Worm (Caenorhabditis elegans) whole organism, late embryonic: ENCODE results near the gene mab-7.

Source experiments
- T23F11.4 ChIP-seq: fragments of 200-800 bp; sonication (Bioruptor generic); optimal IDR thresholded peaks from 2 replicates; lab custom pipeline; 2018; ENCODE audit warnings: mild to moderate bottlenecking, missing genetic modification characterization, missing compliant biosample characterization
- ama-1 ChIP-seq: fragments of 150-350 bp; optimal IDR thresholded peaks from 2 replicates; lab custom pipeline; 2014
- ceh-19 ChIP-seq: fragments of 200-800 bp; sonication (Bioruptor generic); optimal IDR thresholded peaks from 2 replicates; lab custom pipeline; 2018; ENCODE audit warnings: mild to moderate bottlenecking, missing genetic modification characterization, missing compliant biosample characterization
- ceh-9 ChIP-seq: sonication (generic microtip); optimal IDR thresholded peaks from 2 replicates; lab custom pipeline; 2016; ENCODE audit warnings: mild to moderate bottlenecking, missing genetic modification characterization, inconsistent platforms, missing compliant biosample characterization
- dmd-4 ChIP-seq: sonication (generic microtip); optimal IDR thresholded peaks from 2 replicates; lab custom pipeline; 2016; ENCODE audit warnings: borderline replicate concordance, missing genetic modification characterization, missing compliant biosample characterization
- dve-1 ChIP-seq: sonication (generic microtip); optimal IDR thresholded peaks from 2 replicates; lab custom pipeline; 2017; ENCODE audit warnings: antibody characterized with exemption, mild to moderate bottlenecking, missing genetic modification characterization, missing compliant biosample characterization
- elt-2 ChIP-seq: sonication (generic microtip); optimal IDR thresholded peaks from 2 replicates; lab custom pipeline; 2016; ENCODE audit warnings: missing genetic modification reagents, missing genetic modification characterization, missing compliant biosample characterization
- hlh-13 ChIP-seq: fragments of 200-800 bp; sonication (Bioruptor generic); optimal IDR thresholded peaks from 2 replicates; lab custom pipeline; 2018; ENCODE audit warnings: mild to moderate bottlenecking, missing genetic modification characterization, missing compliant biosample characterization
- hlh-30 ChIP-seq: sonication (generic microtip); optimal IDR thresholded peaks from 2 replicates; lab custom pipeline; 2017; ENCODE audit warnings: antibody characterized with exemption, missing genetic modification characterization, missing compliant biosample characterization; ENCODE audit not compliant: insufficient read depth
- nfya-1 ChIP-seq: sonication (generic microtip); optimal IDR thresholded peaks from 2 replicates; lab custom pipeline; 2017; ENCODE audit warnings: missing genetic modification characterization, mild to moderate bottlenecking, missing compliant biosample characterization, antibody characterized with exemption, moderate library complexity
- nhr-232 ChIP-seq: sonication (generic microtip); optimal IDR thresholded peaks from 2 replicates; lab custom pipeline; 2016; ENCODE audit warnings: missing genetic modification characterization, missing compliant biosample characterization
- pqm-1 ChIP-seq: sonication (generic microtip); optimal IDR thresholded peaks from 2 replicates; lab custom pipeline; 2016; ENCODE audit warnings: missing genetic modification characterization, missing compliant biosample characterization
- tbx-2 ChIP-seq: sonication (generic microtip); optimal IDR thresholded peaks from 2 replicates; lab custom pipeline; 2016; ENCODE audit warnings: missing genetic modification characterization, missing compliant biosample characterization
- ztf-16 ChIP-seq: sonication (generic microtip); optimal IDR thresholded peaks from 2 replicates; lab custom pipeline; 2017; ENCODE audit warnings: missing genetic modification characterization, missing compliant biosample characterization

DNA sequence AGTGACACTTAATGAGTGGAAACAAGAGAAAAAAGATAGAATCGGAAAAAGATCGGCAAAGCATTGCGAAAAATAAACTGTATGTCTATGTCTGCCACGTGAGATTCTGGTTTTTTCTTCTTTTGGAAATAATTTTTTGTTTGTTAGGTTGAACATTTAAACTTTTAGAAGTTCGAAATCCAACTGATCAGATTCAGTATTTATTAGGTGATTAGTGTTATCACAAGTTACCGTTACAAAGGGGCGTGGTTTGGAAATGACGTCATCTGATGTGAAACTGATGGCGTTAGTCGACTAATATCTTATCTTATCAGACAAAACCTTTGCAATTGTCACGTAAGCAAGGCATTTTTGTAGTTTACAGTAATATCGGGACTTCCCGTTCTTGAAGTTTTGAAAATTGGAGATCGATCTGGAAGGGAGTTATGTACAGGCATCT, 33.5 kb downstream of the mab-7 start:
- TF ChIP-seq hlh-13 (GFP tag; lab: Kevin White, UChicago), result no peak
- no peak for TF ChIP-seq pqm-1
- TF ChIP-seq dve-1 (tag; lab: Kevin White, UChicago), result no peak
- no peak for TF ChIP-seq hlh-30 (tag; lab: Kevin White, UChicago)
- no peak for TF ChIP-seq ceh-9 (tag; lab: Kevin White, UChicago)
- no peak for TF ChIP-seq tbx-2 (tag; lab: Kevin White, UChicago)
- TF ChIP-seq nhr-232 (tag; lab: Kevin White, UChicago), result no peak
- TF ChIP-seq ama-1, result no peak
- no peak for TF ChIP-seq nfya-1 (tag; lab: Kevin White, UChicago)
- TF ChIP-seq ztf-16 (tag; lab: Kevin White, UChicago), result no peak
- no peak for TF ChIP-seq ceh-19 (GFP tag; lab: Kevin White, UChicago)
- TF ChIP-seq T23F11.4 (GFP tag; lab: Kevin White, UChicago), result no peak
- peak; percentile 77 for TF ChIP-seq elt-2 (tag; lab: Kevin White, UChicago)
- no peak for TF ChIP-seq dmd-4
